Worm (Caenorhabditis elegans): ENCODE data around the gene sri-70.

sri-70 gene

DNA sequence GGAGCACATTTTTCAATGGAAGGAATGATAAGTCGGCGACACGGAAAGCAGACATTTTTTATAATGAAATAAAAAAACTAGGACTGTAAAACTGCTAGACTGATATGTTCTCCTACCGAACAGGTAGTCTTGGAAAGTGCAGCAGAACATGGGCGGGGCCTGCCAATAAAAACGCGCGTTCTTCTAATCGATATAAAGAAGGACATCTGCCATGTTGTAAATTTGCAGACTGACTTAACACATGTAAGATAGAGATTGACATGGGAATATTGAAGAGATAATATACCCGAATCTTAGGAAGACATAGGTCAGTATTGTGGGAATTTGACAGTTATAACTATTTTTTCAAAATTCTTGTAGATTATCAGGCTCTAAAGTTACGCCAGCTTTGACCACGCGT, 25.0 kb downstream of the sri-70 start, which contains the start of gene sdz-16:
TSS of gene sdz-16 (minus strand) at position 101 of the 400 bp plus-strand sequence.
- TF ChIP-seq che-1 (tag; optimal IDR thresholded peaks at IDR 0.05) (no peak), nfya-1 (tag; optimal IDR thresholded peaks at IDR 0.05) (no peak), mec-3 (tag; optimal IDR thresholded peaks at IDR 0.05; ENCODE audit: borderline replicate concordance) (no peak)

DNA sequence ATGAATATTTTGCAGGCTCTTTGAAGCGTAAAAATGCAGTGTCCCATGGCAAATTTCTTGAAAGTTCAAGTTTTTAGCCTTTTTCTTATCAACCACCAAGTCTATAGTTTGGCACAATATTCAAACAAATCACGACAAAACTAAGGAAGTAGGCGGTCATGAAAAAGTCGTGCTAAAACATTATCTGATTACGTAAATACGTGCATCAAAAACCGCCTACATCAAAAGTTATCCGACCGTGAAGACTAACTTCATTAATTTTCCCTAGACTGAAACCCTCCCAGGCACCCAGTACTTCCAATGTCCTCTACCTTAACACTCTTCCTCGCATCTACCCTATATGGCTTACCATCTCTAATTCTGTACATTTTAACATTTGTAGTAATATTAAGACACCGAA, 25.6 kb downstream of the sri-70 start, which contains the start of gene srg-44:
TSS of gene srg-44 (plus strand) at position 301 of the 400 bp plus-strand sequence.
- no peak for TF ChIP-seq C08G9.2 (tag; optimal IDR thresholded peaks at IDR 0.05)
- no peak for TF ChIP-seq hlh-13 (GFP tag; optimal IDR thresholded peaks at IDR 0.05)
- no peak for TF ChIP-seq syd-9 (tag; optimal IDR thresholded peaks at IDR 0.05)
- no peak for TF ChIP-seq fkh-10 (GFP tag; optimal IDR thresholded peaks at IDR 0.05)
- no peak for TF ChIP-seq ahr-1 (tag; optimal IDR thresholded peaks at IDR 0.05)
- TF ChIP-seq mec-3 (tag; optimal IDR thresholded peaks at IDR 0.05; ENCODE audit: borderline replicate concordance) = no peak
- TF ChIP-seq pag-3 (tag; optimal IDR thresholded peaks at IDR 0.05; ENCODE audit: borderline replicate concordance) = no peak
- TF ChIP-seq ceh-2 (tag; optimal IDR thresholded peaks at IDR 0.05) = no peak
- no peak for TF ChIP-seq dve-1 (tag; optimal IDR thresholded peaks at IDR 0.05)
- TF ChIP-seq C38D4.7 (GFP tag; optimal IDR thresholded peaks at IDR 0.05) = no peak
- no peak for TF ChIP-seq tbx-2 (tag; optimal IDR thresholded peaks at IDR 0.05)
- no peak for TF ChIP-seq unc-55 (GFP tag; optimal IDR thresholded peaks at IDR 0.05)
- TF ChIP-seq sox-4 (tag; optimal IDR thresholded peaks at IDR 0.05) = no peak
- TF ChIP-seq gmeb-2 (tag; optimal IDR thresholded peaks at IDR 0.05) = no peak

DNA sequence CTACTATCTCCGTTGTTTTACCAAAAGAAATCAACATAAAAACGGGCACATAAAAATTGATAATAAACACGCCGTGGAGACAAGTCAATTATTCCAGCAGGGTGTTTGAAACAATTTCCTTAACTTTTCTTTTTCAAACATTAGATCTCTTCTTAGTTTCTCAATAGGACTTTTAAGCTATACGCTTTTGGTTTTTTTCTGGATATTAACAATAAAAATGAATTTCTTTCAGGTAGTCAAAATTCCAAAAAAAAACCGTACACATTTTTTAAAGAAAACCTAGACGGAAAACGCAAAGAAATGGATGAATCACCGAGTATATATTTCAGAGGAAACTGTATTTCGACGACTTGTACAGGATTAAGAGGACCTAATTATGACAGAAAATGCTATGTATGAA, 28.5 kb downstream of the sri-70 start, which contains the start of gene fbxa-185:
TSS of gene fbxa-185 (plus strand) at position 301 of the 400 bp plus-strand sequence.
- TF ChIP-seq ttx-3 (tag; optimal IDR thresholded peaks at IDR 0.05) (no peak), pha-4 (tag; optimal IDR thresholded peaks at IDR 0.05) (no peak), pat-9 (tag; optimal IDR thresholded peaks at IDR 0.05) (no peak)

DNA sequence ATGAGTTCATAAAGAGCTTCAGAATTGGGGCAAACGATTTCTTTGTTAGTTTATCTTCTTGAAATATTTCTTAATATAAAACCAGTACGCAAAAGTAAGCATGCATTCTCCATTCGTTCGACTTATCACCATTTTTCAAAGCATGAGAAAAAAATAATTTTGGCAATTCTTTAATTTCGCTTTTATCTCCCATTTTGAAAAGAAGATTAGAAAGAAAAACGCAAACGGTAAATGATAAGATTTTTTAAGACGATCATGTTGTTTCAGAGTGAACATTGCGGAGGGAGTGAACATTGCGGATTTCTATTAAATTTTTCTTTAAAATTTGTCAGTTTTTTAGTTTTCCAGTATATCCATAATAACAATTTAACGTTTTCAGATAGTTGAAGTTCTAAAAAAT, 36.5 kb downstream of the sri-70 start:
- TF ChIP-seq K02D7.2 (tag; optimal IDR thresholded peaks at IDR 0.05) (no peak), hlh-15 (tag; optimal IDR thresholded peaks at IDR 0.05) (no peak), ceh-18 (tag; optimal IDR thresholded peaks at IDR 0.05) (no peak), ceh-22 (tag; optimal IDR thresholded peaks at IDR 0.05) (no peak), ceh-31 (tag; optimal IDR thresholded peaks at IDR 0.05) (no peak), pqm-1 (tag; optimal IDR thresholded peaks at IDR 0.05) (no peak), pha-4 (tag; optimal IDR thresholded peaks at IDR 0.05) (no peak), lim-6 (tag; optimal IDR thresholded peaks at IDR 0.05) (no peak), nhr-11 (tag; optimal IDR thresholded peaks at IDR 0.05) (no peak), sox-2 (GFP tag; IDR thresholded peaks at IDR 0.05) (no peak), pha-2 (tag; optimal IDR thresholded peaks at IDR 0.05) (no peak), dmd-4 (tag; optimal IDR thresholded peaks at IDR 0.05; ENCODE audit: borderline replicate concordance) (no peak)

DNA sequence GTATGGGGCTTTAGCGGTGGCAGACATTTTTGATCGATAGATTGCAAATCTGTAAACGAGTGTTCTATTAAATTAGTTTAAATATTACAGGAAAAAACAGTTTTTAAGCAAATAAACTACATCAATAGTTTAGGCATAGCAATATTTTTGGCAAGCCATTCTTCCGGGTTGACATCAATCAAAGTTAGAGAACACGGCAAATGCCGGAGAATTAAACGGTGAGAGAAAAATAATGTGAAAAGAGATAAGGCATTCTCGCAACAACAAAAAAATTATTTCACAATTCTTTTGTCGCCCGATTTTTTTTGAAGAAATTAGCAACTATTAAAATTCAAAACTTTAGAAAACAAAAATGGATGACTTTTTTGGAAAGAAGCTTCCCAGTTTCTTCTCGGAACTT, 42.0 kb downstream of the sri-70 start, which contains the start of the genes fbxa-188 and fbxa-189:
TSS of gene fbxa-188 (minus strand) at position 51 of the 400 bp plus-strand sequence.
TSS of gene fbxa-189 (plus strand) at position 339 of the 400 bp plus-strand sequence.
- TF ChIP-seq fkh-6 (tag; optimal IDR thresholded peaks at IDR 0.05) (no peak), ttx-3 (tag; optimal IDR thresholded peaks at IDR 0.05) (no peak)

DNA sequence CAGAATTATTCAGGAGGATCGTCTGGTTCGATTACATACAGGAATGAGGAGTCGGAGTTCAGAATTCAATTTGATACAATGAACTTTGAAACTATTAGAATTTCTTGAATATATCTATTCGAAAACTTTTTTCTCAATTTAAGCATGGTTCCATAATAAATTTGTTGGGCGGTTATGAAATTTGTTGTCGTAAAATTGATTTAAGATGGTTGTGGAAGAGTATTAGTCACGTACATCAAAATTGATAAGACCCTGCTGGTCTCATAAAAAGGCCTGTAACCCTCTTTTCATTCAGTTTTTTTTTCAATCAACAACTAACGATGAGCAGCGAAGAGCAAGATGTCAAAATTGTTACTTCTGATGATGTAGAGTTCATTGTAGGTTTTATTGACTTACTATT, 44.7 kb downstream of the sri-70 start, which contains the start of gene skr-5:
TSS of gene skr-5 (plus strand) at position 301 of the 400 bp plus-strand sequence.
- no peak for TF ChIP-seq ceh-31 (tag; optimal IDR thresholded peaks at IDR 0.05)
- no peak for TF ChIP-seq C08G9.2 (tag; optimal IDR thresholded peaks at IDR 0.05)
- no peak for TF ChIP-seq ceh-48 (tag; optimal IDR thresholded peaks at IDR 0.05)
- no peak for TF ChIP-seq ceh-45 (GFP tag; IDR thresholded peaks at IDR 0.05)
- no peak for TF ChIP-seq unc-42 (tag; optimal IDR thresholded peaks at IDR 0.05)
- no peak for TF ChIP-seq hlh-13 (GFP tag; optimal IDR thresholded peaks at IDR 0.05)
- TF ChIP-seq fkh-6 (tag; optimal IDR thresholded peaks at IDR 0.05) = no peak
- TF ChIP-seq tbx-7 (tag; optimal IDR thresholded peaks at IDR 0.05) = no peak
- no peak for TF ChIP-seq npax-4 (tag; optimal IDR thresholded peaks at IDR 0.05)
- no peak for TF ChIP-seq zip-5 (tag; optimal IDR thresholded peaks at IDR 0.05)
- TF ChIP-seq ceh-6 (GFP tag; optimal IDR thresholded peaks at IDR 0.05) = no peak
- TF ChIP-seq Y22D7AL.16 (tag; optimal IDR thresholded peaks at IDR 0.05) = no peak
- no peak for TF ChIP-seq dmd-4 (tag; optimal IDR thresholded peaks at IDR 0.05; ENCODE audit: borderline replicate concordance)
- TF ChIP-seq unc-55 (GFP tag; optimal IDR thresholded peaks at IDR 0.05) = no peak
- TF ChIP-seq ceh-30 (tag; optimal IDR thresholded peaks at IDR 0.05) = no peak
- TF ChIP-seq sox-4 (tag; optimal IDR thresholded peaks at IDR 0.05) = no peak
- no peak for TF ChIP-seq ceh-22 (tag; optimal IDR thresholded peaks at IDR 0.05)
- no peak for TF ChIP-seq ceh-34 (tag; optimal IDR thresholded peaks at IDR 0.05)
